Worm (Caenorhabditis elegans) whole organism, early embryonic: Measurements from ENCODE around the gene K02H11.4.

Experiments used
- B0310.2 ChIP-seq: sonication (generic microtip); optimal IDR thresholded peaks from 2 replicates; lab custom pipeline; 2016; ENCODE audit warnings: mild to moderate bottlenecking, missing genetic modification characterization, missing compliant biosample characterization
- aly-1 ChIP-seq: sonication (generic microtip); optimal IDR thresholded peaks from 2 replicates; lab custom pipeline; 2016; ENCODE audit warnings: missing genetic modification characterization, missing compliant biosample characterization
- ama-1 ChIP-seq: fragments of 150-350 bp; optimal IDR thresholded peaks from 2 replicates; lab custom pipeline; 2014
- ceh-13 ChIP-seq: fragments of 200-800 bp; sonication (Bioruptor generic); optimal IDR thresholded peaks from 2 replicates; lab custom pipeline; 2018; ENCODE audit warnings: mild to moderate bottlenecking, missing genetic modification characterization, missing compliant biosample characterization
- ceh-36 ChIP-seq: sonication (generic microtip); optimal IDR thresholded peaks from 2 replicates; lab custom pipeline; 2016; ENCODE audit warnings: missing genetic modification characterization, inconsistent platforms, missing compliant biosample characterization
- ets-7 ChIP-seq: sonication (generic microtip); optimal IDR thresholded peaks from 2 replicates; lab custom pipeline; 2016; ENCODE audit warnings: missing genotype, missing genetic modification characterization, missing compliant biosample characterization
- flt-1 ChIP-seq: fragments of 200-800 bp; sonication (Bioruptor generic); IDR thresholded peaks from 2 replicates; pipeline ENCODE4 v1.3.6; 2022; ENCODE audit warnings: missing genetic modification characterization, missing compliant biosample characterization
- hmbx-1 ChIP-seq: sonication (generic microtip); optimal IDR thresholded peaks from 2 replicates; lab custom pipeline; 2016; ENCODE audit warnings: mild to moderate bottlenecking, missing genetic modification characterization, missing compliant biosample characterization
- hmg-4 ChIP-seq: fragments of 200-800 bp; sonication (Bioruptor generic); optimal IDR thresholded peaks from 2 replicates; lab custom pipeline; 2018; ENCODE audit warnings: mild to moderate bottlenecking, missing genetic modification characterization, missing compliant biosample characterization
- pes-1 ChIP-seq: fragments of 200-800 bp; sonication (Bioruptor generic); IDR thresholded peaks from 2 replicates; pipeline ENCODE4 v1.3.6; 2022; ENCODE audit warnings: missing genetic modification reagents, missing genetic modification characterization, missing compliant biosample characterization
- scrt-1 ChIP-seq: fragments of 200-800 bp; sonication (Bioruptor generic); IDR thresholded peaks from 2 replicates; pipeline ENCODE4 v1.3.6; 2022; ENCODE audit warnings: missing genetic modification characterization, missing compliant biosample characterization
- tbx-11 ChIP-seq: fragments of 200-800 bp; sonication (Bioruptor generic); IDR thresholded peaks from 2 replicates; pipeline ENCODE4 v1.3.6; 2022; ENCODE audit warnings: missing genetic modification characterization, missing compliant biosample characterization
- tbx-37 ChIP-seq: fragments of 200-800 bp; sonication (Bioruptor generic); conservative IDR thresholded peaks from 2 replicates; pipeline ENCODE4 v1.3.6; 2022; ENCODE audit warnings: missing genetic modification reagents, missing genetic modification characterization, missing compliant biosample characterization

- TF ChIP-seq ets-7 (tag; lab: Kevin White, UChicago) (no peak), pes-1 (GFP tag; lab: Robert Waterston, UW) (no peak), flt-1 (no peak), ceh-13 (GFP tag; lab: Kevin White, UChicago) (no peak), ama-1 (no peak), hmbx-1 (no peak), B0310.2 (no peak), scrt-1 (GFP tag; lab: Robert Waterston, UW) (no peak), aly-1 (tag; lab: Kevin White, UChicago) (no peak), tbx-11 (no peak), hmg-4 (GFP tag; lab: Kevin White, UChicago) (no peak), ceh-36 (tag; lab: Kevin White, UChicago) (no peak), tbx-37 (no peak)
Observed at ce11 chrV:1536979-1537378, 5.9 kb upstream of the K02H11.4 start, which contains the start of gene K02H11.9.
